Fruit fly (Drosophila melanogaster): ENCODE data around the gene Or71a.

dm6 chr3L:15125717-15126116 lies 47.5 kb upstream of the Or71a start:
- TF ChIP-seq Dad (GFP tag; optimal IDR thresholded peaks at IDR 0.05) (no peak), lbe (GFP tag; optimal IDR thresholded peaks at IDR 0.05) (no peak), eve (GFP tag; optimal IDR thresholded peaks at IDR 0.05) (no peak)
